Fruit fly (Drosophila melanogaster) whole organism: ENCODE data around the gene TTLL1B.

Experiments used
- CG8478 ChIP-seq: fragments of >200 bp; optimal IDR thresholded peaks from 2 replicates; lab custom pipeline; 2018; ENCODE audit warnings: inconsistent platforms
- Dll ChIP-seq: fragments of >200 bp; optimal IDR thresholded peaks from 2 replicates; lab custom pipeline; 2017
- EcR ChIP-seq, 2 experiments: fragments of >200 bp; optimal IDR thresholded peaks; 2 replicates each; lab custom pipeline; 2017; ENCODE audit warnings: missing biosample characterization in 2 of 2, missing genetic modification characterization in 2 of 2, missing genetic modification reagents in 2 of 2
- psq ChIP-seq: fragments of >200 bp; optimal IDR thresholded peaks from 2 replicates; lab custom pipeline; 2017

- TF ChIP-seq CG8478 (lab: Kevin White, UChicago) (no peak), EcR (GFP tag; optimal IDR thresholded peaks at IDR 0.05; lab: Kevin White, UChicago) (no peak), Dll (lab: Kevin White, UChicago) (no peak), psq (lab: Kevin White, UChicago) (no peak)
These were observed 38.5 kb downstream of the TTLL1B start for dm6 chr3L:4686609-4687008.
